Fruit fly (Drosophila melanogaster): ENCODE results near the gene CG14971.

Gene CG14971

DNA sequence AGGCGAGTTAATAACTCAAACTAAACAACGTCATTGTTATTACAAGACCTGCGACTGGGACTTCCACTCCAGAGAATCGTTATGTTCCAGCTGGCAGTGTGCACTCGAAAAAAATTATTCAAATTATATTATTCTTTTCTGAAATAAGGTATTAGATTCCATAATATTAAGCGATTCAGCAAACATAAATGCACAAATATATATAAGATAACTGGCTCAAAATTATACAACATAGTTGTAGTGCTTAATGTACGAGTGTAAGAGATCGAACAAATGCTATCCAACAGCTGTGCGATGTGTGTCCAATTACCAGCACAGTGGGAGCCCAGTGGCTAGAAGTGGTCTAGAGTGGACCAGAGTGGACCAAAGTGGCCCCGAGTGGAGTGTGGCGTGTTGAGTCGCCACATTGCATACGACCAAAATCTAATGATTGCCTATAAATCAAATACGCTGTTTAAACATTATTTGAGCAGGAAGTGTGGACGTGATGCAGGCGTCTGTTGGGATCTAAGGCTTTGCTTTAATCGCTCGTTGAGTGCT lies 26.8 kb downstream of the CG14971 start:
- TF ChIP-seq CG7045 (GFP tag; optimal IDR thresholded peaks at IDR 0.05) (no peak), pad (GFP tag; optimal IDR thresholded peaks at IDR 0.05) (no peak), CG33017 (tag; optimal IDR thresholded peaks at IDR 0.05) (no peak), cnc (optimal IDR thresholded peaks at IDR 0.05) (no peak), Mnt (GFP tag; optimal IDR thresholded peaks at IDR 0.05) (no peak), tj (GFP tag; optimal IDR thresholded peaks at IDR 0.05) (no peak), CG1620 (GFP tag; optimal IDR thresholded peaks at IDR 0.05) (no peak), Clk (GFP tag; optimal IDR thresholded peaks at IDR 0.05) (no peak), CG14711 (tag; optimal IDR thresholded peaks at IDR 0.05) (no peak), CG12768 (GFP tag; optimal IDR thresholded peaks at IDR 0.05) (no peak), CG7101 (tag; optimal IDR thresholded peaks at IDR 0.05) (no peak), kay (GFP tag; ENCODE audit: borderline replicate concordance) (no peak), bab1 (GFP tag; optimal IDR thresholded peaks at IDR 0.05) (no peak), CG5204 (GFP tag; optimal IDR thresholded peaks at IDR 0.05) (no peak), Hr96 (GFP tag; optimal IDR thresholded peaks at IDR 0.05) (no peak), ovo (GFP tag; optimal IDR thresholded peaks at IDR 0.05) (no peak), Crg-1 (GFP tag; optimal IDR thresholded peaks at IDR 0.05) (no peak), CG11617 (GFP tag; optimal IDR thresholded peaks at IDR 0.05) (no peak)

- TF ChIP-seq CG14711 (tag; optimal IDR thresholded peaks at IDR 0.05) (no peak), Hr96 (GFP tag; optimal IDR thresholded peaks at IDR 0.05) (no peak), bab1 (GFP tag; optimal IDR thresholded peaks at IDR 0.05) (no peak), CG33017 (tag; optimal IDR thresholded peaks at IDR 0.05) (no peak)
Measured at dm6 chr3L:3442751-3443524, 28.2 kb downstream of the CG14971 start.

dm6 chr3L:3441763-3442673 lies 29.1 kb downstream of the CG14971 start:
- no peak for TF ChIP-seq CG14711 (tag; optimal IDR thresholded peaks at IDR 0.05)
- TF ChIP-seq kay (GFP tag; ENCODE audit: borderline replicate concordance) = no peak

dm6 chr3L:3440116-3440515 lies 31.0 kb downstream of the CG14971 start:
- TF ChIP-seq tj (GFP tag; optimal IDR thresholded peaks at IDR 0.05) = no peak
- TF ChIP-seq kay (GFP tag; ENCODE audit: borderline replicate concordance) = no peak
- no peak for TF ChIP-seq toe (GFP tag; optimal IDR thresholded peaks at IDR 0.05)
- TF ChIP-seq Clk (GFP tag; optimal IDR thresholded peaks at IDR 0.05) = no peak
- TF ChIP-seq pad (GFP tag; optimal IDR thresholded peaks at IDR 0.05) = no peak
- no peak for TF ChIP-seq CG7045 (GFP tag; optimal IDR thresholded peaks at IDR 0.05)
- no peak for TF ChIP-seq bab1 (GFP tag; optimal IDR thresholded peaks at IDR 0.05)
- no peak for TF ChIP-seq Mnt (GFP tag; optimal IDR thresholded peaks at IDR 0.05)
- no peak for TF ChIP-seq cnc (optimal IDR thresholded peaks at IDR 0.05)

dm6 chr3L:3439598-3439997 lies 31.5 kb downstream of the CG14971 start:
- peak; percentile 50 for TF ChIP-seq tj (GFP tag; optimal IDR thresholded peaks at IDR 0.05)
- no peak for TF ChIP-seq bab1 (GFP tag; optimal IDR thresholded peaks at IDR 0.05)

DNA sequence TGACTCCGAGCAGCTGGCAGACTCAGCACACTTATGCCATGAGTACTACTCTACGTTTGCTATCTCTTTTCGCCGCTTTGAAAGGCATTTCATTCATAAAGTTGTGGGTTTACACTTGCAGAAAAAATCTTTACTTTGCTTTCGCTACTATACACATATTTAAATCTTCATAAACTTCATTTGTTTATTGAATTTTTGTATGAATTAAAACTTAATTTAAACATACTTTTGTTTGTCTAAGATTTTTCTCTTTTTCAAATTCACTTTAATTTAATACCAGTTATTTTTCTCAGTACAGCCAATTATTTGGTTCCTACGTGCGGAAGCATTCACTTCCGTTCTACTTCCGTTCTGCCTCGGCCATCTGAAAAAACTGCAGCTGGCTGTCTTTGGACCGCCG lies 32.6 kb downstream of the CG14971 start:
- no peak for TF ChIP-seq CG5204 (GFP tag; optimal IDR thresholded peaks at IDR 0.05)
- no peak for TF ChIP-seq tj (GFP tag; optimal IDR thresholded peaks at IDR 0.05)
- no peak for TF ChIP-seq Hr96 (GFP tag; optimal IDR thresholded peaks at IDR 0.05)
- TF ChIP-seq toe (GFP tag; optimal IDR thresholded peaks at IDR 0.05) = no peak
- TF ChIP-seq CG14711 (tag; optimal IDR thresholded peaks at IDR 0.05) = no peak
- TF ChIP-seq Crg-1 (GFP tag; optimal IDR thresholded peaks at IDR 0.05) = no peak
- no peak for TF ChIP-seq bab1 (GFP tag; optimal IDR thresholded peaks at IDR 0.05)
- TF ChIP-seq ovo (GFP tag; optimal IDR thresholded peaks at IDR 0.05) = no peak
- TF ChIP-seq CG7045 (GFP tag; optimal IDR thresholded peaks at IDR 0.05) = no peak
- no peak for TF ChIP-seq cnc (optimal IDR thresholded peaks at IDR 0.05)
- TF ChIP-seq Clk (GFP tag; optimal IDR thresholded peaks at IDR 0.05) = no peak
- no peak for TF ChIP-seq CG11617 (GFP tag; optimal IDR thresholded peaks at IDR 0.05)
- TF ChIP-seq kay (GFP tag; ENCODE audit: borderline replicate concordance) = no peak
- TF ChIP-seq cic (GFP tag; optimal IDR thresholded peaks at IDR 0.05) = no peak
- TF ChIP-seq CG33017 (tag; optimal IDR thresholded peaks at IDR 0.05) = no peak
